Worm (Caenorhabditis elegans): ENCODE data around the gene T19C3.3.

The T19C3.3 gene

ce11 chrIII:641759-642158, 27.4 kb upstream of the T19C3.3 start, which contains the start of gene W06E11.1:
TSS of gene W06E11.1 (plus strand) at chrIII:642059.
- TF ChIP-seq med-1 (GFP tag; optimal IDR thresholded peaks at IDR 0.05; ENCODE audit: insufficient read depth), result no peak
- TF ChIP-seq cog-1 (tag; optimal IDR thresholded peaks at IDR 0.05), result no peak
- no peak for TF ChIP-seq T22C8.4 (GFP tag; IDR thresholded peaks at IDR 0.05)
- TF ChIP-seq ztf-23 (GFP tag; IDR thresholded peaks at IDR 0.05), result no peak
- TF ChIP-seq klf-2 (GFP tag; conservative IDR thresholded peaks at IDR 0.05), result no peak
- no peak for TF ChIP-seq ztf-29 (GFP tag; IDR thresholded peaks at IDR 0.05)
- TF ChIP-seq ref-1 (GFP tag; conservative IDR thresholded peaks at IDR 0.05), result no peak
- no peak for TF ChIP-seq flt-1 (GFP tag; IDR thresholded peaks at IDR 0.05)

- TF ChIP-seq klf-2 (GFP tag; conservative IDR thresholded peaks at IDR 0.05) (peak; percentile 74), cog-1 (tag; optimal IDR thresholded peaks at IDR 0.05) (peak; percentile 94), T22C8.4 (GFP tag; IDR thresholded peaks at IDR 0.05) (peak; percentile 57; the same call in 1 of the 2 replicates), med-1 (GFP tag; optimal IDR thresholded peaks at IDR 0.05; ENCODE audit: insufficient read depth) (no peak), tab-1 (GFP tag; IDR thresholded peaks at IDR 0.05) (no peak), ztf-29 (GFP tag; IDR thresholded peaks at IDR 0.05) (no peak), ztf-23 (GFP tag; IDR thresholded peaks at IDR 0.05) (peak; percentile 81), flt-1 (GFP tag; IDR thresholded peaks at IDR 0.05) (peak; percentile 81; the same call in 1 of the 2 replicates), ref-1 (GFP tag; conservative IDR thresholded peaks at IDR 0.05) (no peak)
Observed at ce11 chrIII:640198-640803, 26.0 kb upstream of the T19C3.3 start, which contains the start of the genes tag-266 and tag-267. TSS of gene tag-266 (minus strand) at chrIII:640226. TSS of gene tag-267 (plus strand) at chrIII:640790.

- TF ChIP-seq ref-1 (GFP tag; conservative IDR thresholded peaks at IDR 0.05) (no peak), med-1 (GFP tag; optimal IDR thresholded peaks at IDR 0.05; ENCODE audit: insufficient read depth) (no peak), ztf-23 (GFP tag; IDR thresholded peaks at IDR 0.05) (no peak), cog-1 (tag; optimal IDR thresholded peaks at IDR 0.05) (no peak), klf-2 (GFP tag; conservative IDR thresholded peaks at IDR 0.05) (no peak), flt-1 (GFP tag; IDR thresholded peaks at IDR 0.05) (no peak), tab-1 (GFP tag; IDR thresholded peaks at IDR 0.05) (no peak), ztf-29 (GFP tag; IDR thresholded peaks at IDR 0.05) (no peak), T22C8.4 (GFP tag; IDR thresholded peaks at IDR 0.05) (no peak)
Observed at ce11 chrIII:638319-638718, 24.0 kb upstream of the T19C3.3 start, which contains the start of gene sbds-1. TSS of gene sbds-1 (minus strand) at chrIII:638419.

- TF ChIP-seq T22C8.4 (GFP tag; IDR thresholded peaks at IDR 0.05) (no peak), ref-1 (GFP tag; conservative IDR thresholded peaks at IDR 0.05) (no peak), ztf-29 (GFP tag; IDR thresholded peaks at IDR 0.05) (no peak)
Observed at ce11 chrIII:636067-636466, 21.7 kb upstream of the T19C3.3 start, which contains the start of gene T19C3.7. TSS of gene T19C3.7 (minus strand) at chrIII:636167.

- TF ChIP-seq klf-2 (GFP tag; conservative IDR thresholded peaks at IDR 0.05) (no peak), tab-1 (GFP tag; IDR thresholded peaks at IDR 0.05) (no peak), ztf-29 (GFP tag; IDR thresholded peaks at IDR 0.05) (no peak), ztf-23 (GFP tag; IDR thresholded peaks at IDR 0.05) (no peak), med-1 (GFP tag; optimal IDR thresholded peaks at IDR 0.05; ENCODE audit: insufficient read depth) (no peak), flt-1 (GFP tag; IDR thresholded peaks at IDR 0.05) (no peak), cog-1 (tag; optimal IDR thresholded peaks at IDR 0.05) (no peak), T22C8.4 (GFP tag; IDR thresholded peaks at IDR 0.05) (no peak), ref-1 (GFP tag; conservative IDR thresholded peaks at IDR 0.05) (no peak)
Observed at ce11 chrIII:634618-635017, 20.3 kb upstream of the T19C3.3 start, which contains the start of gene fem-2. TSS of gene fem-2 (minus strand) at chrIII:634626.

ce11 chrIII:631421-631820, 17.1 kb upstream of the T19C3.3 start, which contains the start of gene T19C3.6:
TSS of gene T19C3.6 (minus strand) at chrIII:631521.
- no peak for TF ChIP-seq med-1 (GFP tag; optimal IDR thresholded peaks at IDR 0.05; ENCODE audit: insufficient read depth)
- no peak for TF ChIP-seq cog-1 (tag; optimal IDR thresholded peaks at IDR 0.05)
- no peak for TF ChIP-seq ztf-23 (GFP tag; IDR thresholded peaks at IDR 0.05)
- TF ChIP-seq ztf-29 (GFP tag; IDR thresholded peaks at IDR 0.05), result no peak
- TF ChIP-seq tab-1 (GFP tag; IDR thresholded peaks at IDR 0.05), result no peak
- no peak for TF ChIP-seq klf-2 (GFP tag; conservative IDR thresholded peaks at IDR 0.05)
- TF ChIP-seq flt-1 (GFP tag; IDR thresholded peaks at IDR 0.05), result no peak

ce11 chrIII:628942-629341, 14.6 kb upstream of the T19C3.3 start:
- TF ChIP-seq flt-1 (GFP tag; IDR thresholded peaks at IDR 0.05), result peak; percentile 73
- TF ChIP-seq ref-1 (GFP tag; conservative IDR thresholded peaks at IDR 0.05), result 0 out of 2 replicates have a peak, but pooled peaks have one; percentile 16
- TF ChIP-seq tab-1 (GFP tag; IDR thresholded peaks at IDR 0.05), result peak; percentile 10; the same call in 1 of the 2 replicates
- TF ChIP-seq ztf-23 (GFP tag; IDR thresholded peaks at IDR 0.05), result peak; percentile 54; the same call in 1 of the 2 replicates
- TF ChIP-seq klf-2 (GFP tag; conservative IDR thresholded peaks at IDR 0.05), result peak; percentile 51; the same call in 1 of the 2 replicates

ce11 chrIII:627838-628237, 13.5 kb upstream of the T19C3.3 start, which contains the start of gene T19C3.5:
TSS of gene T19C3.5 (minus strand) at chrIII:627938.
- no peak for TF ChIP-seq cog-1 (tag; optimal IDR thresholded peaks at IDR 0.05)
- TF ChIP-seq klf-2 (GFP tag; conservative IDR thresholded peaks at IDR 0.05), result no peak
- TF ChIP-seq T22C8.4 (GFP tag; IDR thresholded peaks at IDR 0.05), result no peak
- no peak for TF ChIP-seq tab-1 (GFP tag; IDR thresholded peaks at IDR 0.05)
- TF ChIP-seq med-1 (GFP tag; optimal IDR thresholded peaks at IDR 0.05; ENCODE audit: insufficient read depth), result no peak
- TF ChIP-seq ref-1 (GFP tag; conservative IDR thresholded peaks at IDR 0.05), result no peak
- no peak for TF ChIP-seq flt-1 (GFP tag; IDR thresholded peaks at IDR 0.05)
- TF ChIP-seq ztf-29 (GFP tag; IDR thresholded peaks at IDR 0.05), result no peak
- TF ChIP-seq ztf-23 (GFP tag; IDR thresholded peaks at IDR 0.05), result no peak

ce11 chrIII:626091-626490, 11.7 kb upstream of the T19C3.3 start:
- TF ChIP-seq ztf-23 (GFP tag; IDR thresholded peaks at IDR 0.05) (no peak), med-1 (GFP tag; optimal IDR thresholded peaks at IDR 0.05; ENCODE audit: insufficient read depth) (no peak), tab-1 (GFP tag; IDR thresholded peaks at IDR 0.05) (no peak), flt-1 (GFP tag; IDR thresholded peaks at IDR 0.05) (no peak)

ce11 chrIII:623754-624153, 9.4 kb upstream of the T19C3.3 start:
- no peak for TF ChIP-seq tab-1 (GFP tag; IDR thresholded peaks at IDR 0.05)
- TF ChIP-seq flt-1 (GFP tag; IDR thresholded peaks at IDR 0.05), result peak; percentile 65; the same call in 1 of the 2 replicates
- TF ChIP-seq cog-1 (tag; optimal IDR thresholded peaks at IDR 0.05), result peak; percentile 91
- peak; percentile 45; the same call in 1 of the 2 replicates for TF ChIP-seq ztf-23 (GFP tag; IDR thresholded peaks at IDR 0.05)
